Worm (Caenorhabditis elegans) whole organism, late embryonic: Measurements from ENCODE around the gene cox-15.

Experiments
- ceh-19 ChIP-seq: fragments of 200-800 bp; sonication (Bioruptor generic); optimal IDR thresholded peaks from 2 replicates; lab custom pipeline; 2018; ENCODE audit warnings: mild to moderate bottlenecking, missing genetic modification characterization, missing compliant biosample characterization
- ceh-6 ChIP-seq: fragments of 200-800 bp; sonication (Bioruptor generic); optimal IDR thresholded peaks from 2 replicates; lab custom pipeline; 2018; ENCODE audit warnings: mild to moderate bottlenecking, missing genetic modification characterization, missing compliant biosample characterization
- ceh-9 ChIP-seq: sonication (generic microtip); optimal IDR thresholded peaks from 2 replicates; lab custom pipeline; 2016; ENCODE audit warnings: mild to moderate bottlenecking, missing genetic modification characterization, inconsistent platforms, missing compliant biosample characterization
- dve-1 ChIP-seq: sonication (generic microtip); optimal IDR thresholded peaks from 2 replicates; lab custom pipeline; 2017; ENCODE audit warnings: antibody characterized with exemption, mild to moderate bottlenecking, missing genetic modification characterization, missing compliant biosample characterization
- fkh-6 ChIP-seq: sonication (generic microtip); optimal IDR thresholded peaks from 2 replicates; lab custom pipeline; 2016; ENCODE audit warnings: missing genetic modification characterization, missing compliant biosample characterization
- madf-2 ChIP-seq: sonication (generic microtip); optimal IDR thresholded peaks from 2 replicates; lab custom pipeline; 2017; ENCODE audit warnings: missing genetic modification characterization, missing compliant biosample characterization
- mec-3 ChIP-seq: sonication (generic microtip); optimal IDR thresholded peaks from 2 replicates; lab custom pipeline; 2016; ENCODE audit warnings: borderline replicate concordance, missing genetic modification characterization, missing compliant biosample characterization
- rnt-1 ChIP-seq: sonication (generic microtip); optimal IDR thresholded peaks from 2 replicates; lab custom pipeline; 2016; ENCODE audit warnings: missing genetic modification characterization, missing compliant biosample characterization

- TF ChIP-seq ceh-9 (tag; lab: Kevin White, UChicago) (no peak), madf-2 (no peak), mec-3 (no peak), dve-1 (no peak), fkh-6 (no peak), ceh-6 (no peak), ceh-19 (GFP tag; lab: Kevin White, UChicago) (no peak), rnt-1 (no peak)
Observed at ce11 chrII:11276879-11277278, 42.1 kb upstream of the cox-15 start.
